Worm (Caenorhabditis elegans): Measurements from ENCODE around the gene E01B7.2.
"Not testable (repeated sequence)": the region's sequence is repeated elsewhere in the genome, so short reads cannot be mapped to it uniquely, and the experiment has no call there.

- TF ChIP-seq tab-1 (GFP tag; IDR thresholded peaks at IDR 0.05); med-1 (GFP tag; optimal IDR thresholded peaks at IDR 0.05; ENCODE audit: insufficient read depth); ztf-23 (GFP tag; IDR thresholded peaks at IDR 0.05); klf-2 (GFP tag; conservative IDR thresholded peaks at IDR 0.05): not testable (repeated sequence)
Measured at ce11 chrV:17894485-17894884, 27.1 kb upstream of the E01B7.2 start, which contains the start of gene C06H5.12.
